Fruit fly (Drosophila melanogaster) whole organism, adult: ENCODE results near the gene CG14568.

Experiments used
- CG11617 ChIP-seq: fragments of 200-800 bp; sonication (Bioruptor generic); optimal IDR thresholded peaks from 2 replicates; lab custom pipeline; 2017; ENCODE audit warnings: mild to moderate bottlenecking, missing biosample characterization, missing genetic modification reagents, missing genetic modification characterization
- CG14711 ChIP-seq: fragments of 200-800 bp; sonication (Bioruptor generic); optimal IDR thresholded peaks from 2 replicates; lab custom pipeline; 2018; ENCODE audit warnings: missing biosample characterization, mild to moderate bottlenecking, missing genetic modification characterization, moderate library complexity
- CG33017 ChIP-seq: fragments of 200-800 bp; sonication (Bioruptor generic); optimal IDR thresholded peaks from 2 replicates; lab custom pipeline; 2018; ENCODE audit warnings: missing biosample characterization, mild to moderate bottlenecking, missing genetic modification characterization, moderate library complexity
- CG5204 ChIP-seq: fragments of 200-800 bp; sonication (Bioruptor generic); optimal IDR thresholded peaks from 2 replicates; lab custom pipeline; 2016; ENCODE audit warnings: missing biosample characterization, missing genetic modification characterization
- CG7045 ChIP-seq: fragments of 200-800 bp; sonication (Bioruptor generic); optimal IDR thresholded peaks from 2 replicates; lab custom pipeline; 2017; ENCODE audit warnings: missing biosample characterization, mild to moderate bottlenecking, missing genetic modification characterization
- CG7101 ChIP-seq: fragments of 200-800 bp; sonication (Bioruptor generic); optimal IDR thresholded peaks from 2 replicates; lab custom pipeline; 2018; ENCODE audit warnings: missing biosample characterization, mild to moderate bottlenecking, missing genetic modification characterization, moderate library complexity
- Clk ChIP-seq: fragments of 200-800 bp; sonication (Bioruptor generic); optimal IDR thresholded peaks from 2 replicates; lab custom pipeline; 2017; ENCODE audit warnings: missing biosample characterization, missing genetic modification characterization
- Crg-1 ChIP-seq: fragments of 200-800 bp; sonication (Bioruptor generic); optimal IDR thresholded peaks from 2 replicates; lab custom pipeline; 2016; ENCODE audit warnings: missing biosample characterization, missing genetic modification characterization
- Hr96 ChIP-seq: fragments of 200-800 bp; sonication (Bioruptor generic); optimal IDR thresholded peaks from 2 replicates; lab custom pipeline; 2016; ENCODE audit warnings: missing biosample characterization, missing genetic modification characterization
- Mnt ChIP-seq: fragments of 200-800 bp; sonication (Bioruptor generic); optimal IDR thresholded peaks from 2 replicates; lab custom pipeline; 2016; ENCODE audit warnings: missing biosample characterization, mild to moderate bottlenecking, missing genetic modification characterization
- bab1 ChIP-seq: fragments of 200-800 bp; sonication (Bioruptor generic); optimal IDR thresholded peaks from 3 replicates; lab custom pipeline; 2019; ENCODE audit warnings: missing biosample characterization, mild to moderate bottlenecking, missing genetic modification characterization, moderate library complexity
- cic ChIP-seq: fragments of 200-800 bp; sonication (Bioruptor generic); optimal IDR thresholded peaks from 2 replicates; lab custom pipeline; 2017; ENCODE audit warnings: missing biosample characterization, mild to moderate bottlenecking, missing genetic modification characterization, moderate library complexity
- cnc ChIP-seq, 2 experiments: fragments of >200 bp; optimal IDR thresholded peaks; 2 replicates each; lab custom pipeline; 2017
- kay ChIP-seq: fragments of 200-800 bp; sonication (Bioruptor generic); peaks from one replicate; lab custom pipeline; 2016; ENCODE audit warnings: missing biosample characterization, missing genetic modification characterization, borderline replicate concordance
- ovo ChIP-seq: fragments of 200-800 bp; sonication (Bioruptor generic); optimal IDR thresholded peaks from 2 replicates; lab custom pipeline; 2016; ENCODE audit warnings: missing biosample characterization, missing genetic modification characterization
- pad ChIP-seq: fragments of 200-800 bp; sonication (Bioruptor generic); optimal IDR thresholded peaks from 3 replicates; lab custom pipeline; 2017; ENCODE audit warnings: missing biosample characterization, missing genetic modification characterization, mild to moderate bottlenecking, moderate library complexity, missing genetic modification reagents
- tj ChIP-seq: fragments of 200-800 bp; sonication (Bioruptor generic); optimal IDR thresholded peaks from 3 replicates; lab custom pipeline; 2017; ENCODE audit warnings: missing biosample characterization, mild to moderate bottlenecking, missing genetic modification characterization, moderate library complexity
- toe ChIP-seq: fragments of 200-800 bp; sonication (Bioruptor generic); optimal IDR thresholded peaks from 2 replicates; lab custom pipeline; 2016; ENCODE audit warnings: missing biosample characterization, missing genetic modification characterization

Gene CG14568

dm6 chr3L:21688607-21689129 lies 44.6 kb downstream of the CG14568 start:
- no peak for TF ChIP-seq pad
- TF ChIP-seq kay (GFP tag; lab: Kevin White, UChicago): no peak
- TF ChIP-seq CG11617 (GFP tag; lab: Kevin White, UChicago): no peak
- no peak for TF ChIP-seq Clk (GFP tag; lab: Kevin White, UChicago)
- TF ChIP-seq Hr96 (GFP tag; lab: Kevin White, UChicago): no peak
- no peak for TF ChIP-seq tj (GFP tag; lab: Kevin White, UChicago)
- TF ChIP-seq CG5204: no peak
- TF ChIP-seq cic (GFP tag; lab: Kevin White, UChicago): no peak

DNA sequence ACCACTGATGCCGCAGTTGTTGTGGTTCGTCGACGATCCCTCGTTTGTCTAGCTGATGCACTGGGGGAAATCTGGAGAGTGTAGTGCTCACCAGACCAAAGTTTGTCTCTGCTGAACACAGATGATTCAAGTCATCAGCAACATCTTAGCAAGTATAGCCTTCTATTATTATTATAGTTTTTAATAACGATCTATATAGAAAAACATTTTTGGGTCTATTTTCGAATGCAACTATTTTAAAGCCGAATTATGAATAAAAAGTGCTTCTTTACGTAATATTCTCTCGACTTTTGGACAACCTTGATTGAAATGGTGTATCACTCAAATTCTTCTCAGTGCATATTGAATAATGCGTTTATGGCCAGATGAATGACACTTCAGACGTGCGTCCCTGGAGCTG lies 47.5 kb downstream of the CG14568 start:
- TF ChIP-seq pad (no peak), cic (GFP tag; lab: Kevin White, UChicago) (no peak), Hr96 (GFP tag; lab: Kevin White, UChicago) (no peak), Clk (GFP tag; lab: Kevin White, UChicago) (no peak), CG11617 (GFP tag; lab: Kevin White, UChicago) (no peak), CG5204 (no peak), Mnt (no peak), CG33017 (tag; lab: Kevin White, UChicago) (no peak), CG14711 (no peak), CG7101 (tag; lab: Kevin White, UChicago) (no peak), cnc (optimal IDR thresholded peaks at IDR 0.05; lab: Kevin White, UChicago) (no peak), bab1 (GFP tag; lab: Kevin White, UChicago) (no peak), toe (GFP tag; lab: Kevin White, UChicago) (no peak), Crg-1 (GFP tag; lab: Kevin White, UChicago) (no peak)

DNA sequence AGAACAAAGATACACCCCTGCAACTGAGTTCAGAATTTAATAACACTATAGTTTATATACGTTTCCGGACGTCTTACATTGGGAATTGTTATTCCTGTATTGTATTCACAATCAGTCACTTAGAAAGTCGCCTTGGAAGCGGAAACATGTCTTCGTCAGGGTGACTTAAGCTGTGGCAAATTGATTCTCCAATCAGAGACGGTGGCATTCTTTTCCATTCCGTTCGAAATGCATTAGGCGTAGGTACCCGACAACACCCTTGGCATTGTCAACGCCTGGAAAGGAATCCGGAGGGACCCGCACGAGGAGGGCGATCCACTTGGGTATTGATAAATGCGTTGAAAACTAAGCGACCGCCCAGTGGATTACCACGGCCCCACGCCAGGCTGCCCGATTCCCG lies 49.3 kb downstream of the CG14568 start, which contains the start of gene Sfp78E:
Gene Sfp78E (minus strand): TSS at position 101 of the 400 bp plus-strand sequence.
- TF ChIP-seq kay (GFP tag; lab: Kevin White, UChicago) (no peak), CG7045 (GFP tag; lab: Kevin White, UChicago) (no peak), pad (no peak), cnc (optimal IDR thresholded peaks at IDR 0.05; lab: Kevin White, UChicago) (no peak), Clk (GFP tag; lab: Kevin White, UChicago) (no peak), tj (GFP tag; lab: Kevin White, UChicago) (no peak), Hr96 (GFP tag; lab: Kevin White, UChicago) (no peak), ovo (no peak)
